Fruit fly (Drosophila melanogaster) whole organism, larva: ENCODE data around the gene CG18788.

Experiments used
- noc ChIP-seq: fragments of 200-800 bp; sonication (Bioruptor generic); optimal IDR thresholded peaks from 3 replicates; lab custom pipeline; 2019; ENCODE audit warnings: missing biosample characterization, mild to moderate bottlenecking, missing genetic modification characterization, moderate library complexity

The CG18788 gene

DNA sequence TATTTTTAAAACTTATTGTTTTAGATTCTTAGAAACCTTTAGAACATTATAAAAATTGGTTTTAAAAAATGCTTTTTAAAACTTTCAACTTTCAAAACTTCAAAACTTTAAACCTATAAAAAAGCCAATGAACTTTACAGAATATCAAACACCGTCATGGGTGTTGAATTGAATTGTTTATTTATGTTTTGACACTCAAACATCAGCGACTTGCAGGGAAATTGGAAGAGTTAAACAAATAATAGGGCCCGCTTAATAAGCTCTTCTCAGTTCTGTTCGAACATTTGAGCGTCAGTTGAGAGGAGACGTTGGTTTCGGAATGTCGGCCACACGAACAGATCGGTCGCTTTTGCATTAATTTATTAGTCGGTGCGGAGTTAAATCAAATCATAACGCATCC lies 15.1 kb downstream of the CG18788 start, which contains the start of gene PLCXD:
PLCXD (plus strand) TSS at position 286 of the 400 bp plus-strand sequence.
- TF ChIP-seq noc (tag; lab: Kevin White, UChicago): no peak

DNA sequence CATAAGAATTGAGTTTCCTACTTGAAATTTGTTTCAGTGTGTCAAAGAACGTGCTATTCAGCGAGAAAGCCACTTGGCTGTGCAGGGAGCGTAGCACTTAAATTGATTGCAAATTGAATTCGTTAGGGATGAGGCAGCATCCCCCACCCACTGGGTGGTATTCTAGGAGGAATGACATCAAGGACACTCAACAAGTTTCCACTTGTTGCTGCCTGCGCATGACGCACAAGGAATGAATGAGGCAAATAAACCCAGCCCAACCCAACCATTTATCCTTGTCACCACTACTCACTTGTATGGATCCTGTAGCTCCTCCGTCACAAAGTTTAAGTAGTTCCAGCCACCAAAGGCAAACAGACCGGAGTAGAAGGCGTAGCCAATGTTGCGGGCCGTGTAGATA lies 19.4 kb downstream of the CG18788 start:
- no peak for TF ChIP-seq noc (tag; lab: Kevin White, UChicago)

DNA sequence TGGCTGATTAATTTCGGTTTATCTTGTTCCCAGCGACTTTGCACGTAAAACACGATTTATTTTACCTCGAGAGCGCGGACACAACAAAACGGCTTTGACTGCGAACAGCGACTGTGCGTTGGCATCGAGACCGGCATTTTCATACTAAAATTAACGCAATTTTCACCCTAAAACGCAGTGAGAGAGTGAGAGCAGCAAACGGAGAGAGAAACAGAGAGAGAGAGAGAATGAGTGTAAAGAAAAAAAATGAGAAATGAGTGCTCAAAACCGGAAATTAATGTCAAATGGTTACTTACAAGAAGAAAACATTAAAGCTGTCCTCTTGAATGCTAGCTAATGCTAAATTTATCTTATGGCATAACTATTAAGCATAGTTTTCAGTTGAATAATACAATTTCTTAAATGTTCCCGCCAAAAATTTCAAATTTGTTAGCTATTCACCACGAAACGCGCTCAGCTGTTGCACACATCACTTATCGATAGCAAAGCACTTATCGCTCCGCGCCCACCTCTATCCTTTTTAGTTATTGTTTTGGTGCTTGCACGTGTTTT lies 21.9 kb downstream of the CG18788 start, which contains the start of the genes JhI-21, RpL7-like and CG34164:
JhI-21 (minus strand) TSS at position 206 of the 552 bp plus-strand sequence.
RpL7-like (plus strand) TSS at position 490 of the 552 bp plus-strand sequence.
CG34164 (plus strand) TSS at position 512 of the 552 bp plus-strand sequence.
- no peak for TF ChIP-seq noc (tag; lab: Kevin White, UChicago)

DNA sequence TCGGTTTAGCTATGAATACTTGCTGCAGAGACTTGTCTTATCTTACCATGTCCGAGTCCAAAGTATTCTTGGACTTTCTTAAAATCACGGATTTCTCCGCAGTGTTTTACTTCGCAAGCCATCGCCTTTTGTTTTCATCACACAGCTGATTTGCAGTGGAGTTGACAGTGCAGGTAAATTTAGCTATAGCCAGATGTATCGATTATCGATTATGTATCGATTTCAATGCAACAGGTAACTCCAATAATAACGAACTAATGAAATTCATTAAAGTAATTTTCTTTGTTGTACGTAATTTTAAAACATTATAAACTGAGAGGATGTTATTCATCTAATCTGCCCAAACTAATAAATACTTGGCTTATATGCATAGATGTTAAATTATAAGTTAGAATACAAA lies 29.0 kb downstream of the CG18788 start, which contains the start of gene Rab3-GAP:
Rab3-GAP (minus strand) TSS at position 150 of the 400 bp plus-strand sequence.
- TF ChIP-seq noc (tag; lab: Kevin White, UChicago): no peak

DNA sequence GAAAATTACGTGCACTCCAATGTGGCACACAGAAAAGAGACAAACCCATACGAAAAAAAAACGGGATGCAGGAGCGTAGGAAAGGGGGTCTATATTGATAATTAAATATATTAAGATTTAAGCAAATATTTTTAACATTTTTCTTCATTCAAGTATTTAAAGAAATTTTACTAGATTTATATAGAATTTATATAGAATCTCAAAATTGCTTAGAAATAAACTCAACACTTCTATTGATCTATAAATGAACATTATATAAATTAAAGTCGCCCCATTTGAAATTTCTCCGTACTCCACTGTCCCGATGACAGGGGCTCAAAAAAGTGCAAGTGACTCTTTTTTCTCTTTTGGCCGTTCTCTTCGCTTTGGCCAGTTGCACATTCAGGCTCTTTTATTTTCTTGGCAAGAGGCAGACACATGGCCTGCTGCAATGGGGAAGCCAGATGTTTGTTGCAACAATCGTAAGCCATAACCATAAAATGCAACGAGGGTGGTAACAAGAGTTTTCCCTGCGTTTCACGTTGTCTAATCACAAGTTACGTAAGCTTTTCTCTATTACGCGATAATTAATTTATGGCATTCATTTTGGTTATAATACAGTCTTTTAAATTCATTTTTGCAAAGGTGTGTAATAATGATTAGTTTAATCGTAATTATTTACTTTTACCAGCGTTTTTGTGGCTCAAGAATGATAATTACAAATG lies 31.8 kb downstream of the CG18788 start:
- no peak for TF ChIP-seq noc (tag; lab: Kevin White, UChicago)

DNA sequence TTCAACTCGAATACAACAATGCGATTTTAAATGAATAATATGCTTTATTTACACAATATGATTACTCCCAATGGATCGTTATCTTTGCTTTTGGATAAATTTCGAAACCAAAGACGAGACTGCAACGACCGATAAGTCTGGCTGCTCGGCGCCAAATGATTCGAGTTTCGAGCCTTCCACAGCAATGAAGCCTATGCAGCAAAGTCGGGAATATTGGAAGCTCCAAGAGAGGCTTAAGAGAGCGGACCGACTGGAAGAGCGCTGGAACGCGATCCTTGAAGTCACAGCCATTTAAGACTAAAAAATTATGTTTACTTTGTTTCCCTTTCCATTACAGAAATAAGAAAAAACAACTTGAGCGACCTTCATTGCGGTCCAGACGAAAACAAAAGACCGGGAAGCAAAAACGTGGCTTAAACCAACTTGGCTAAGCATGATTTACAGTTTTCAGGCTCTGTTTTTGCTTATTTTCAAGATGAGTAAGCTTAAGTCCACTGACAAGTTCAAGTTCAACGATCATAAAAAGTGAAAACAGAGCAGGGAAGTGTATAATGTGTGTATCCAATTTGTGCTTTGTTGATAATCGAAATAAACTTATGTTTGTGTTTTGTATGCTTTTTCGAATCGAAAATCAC lies 32.7 kb downstream of the CG18788 start, which contains the start of gene firl:
firl (minus strand) TSS at position 159 of the 635 bp plus-strand sequence.
- TF ChIP-seq noc (tag; lab: Kevin White, UChicago): no peak

DNA sequence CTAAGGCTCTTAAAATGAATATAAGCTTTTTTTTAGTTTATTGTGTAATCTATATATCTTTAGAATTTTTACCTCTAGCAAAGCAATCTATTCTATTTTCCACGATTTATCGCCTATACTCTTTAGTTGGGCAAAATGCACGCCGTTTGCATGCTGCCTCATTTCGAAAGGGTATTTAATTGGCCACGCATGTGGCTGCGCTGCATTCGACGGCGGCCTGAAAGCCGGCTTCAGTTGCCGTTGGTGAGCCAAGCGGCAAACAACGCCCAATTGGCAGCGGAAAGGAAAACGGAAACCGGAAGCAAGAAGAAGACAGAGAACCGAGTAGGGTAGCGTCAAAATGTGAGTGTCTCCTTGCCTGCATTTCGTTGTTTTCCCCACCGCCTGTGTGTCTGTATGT lies 41.9 kb downstream of the CG18788 start, which contains the start of gene CG14947:
CG14947 (plus strand) TSS at position 251 of the 400 bp plus-strand sequence.
- no peak for TF ChIP-seq noc (tag; lab: Kevin White, UChicago)

DNA sequence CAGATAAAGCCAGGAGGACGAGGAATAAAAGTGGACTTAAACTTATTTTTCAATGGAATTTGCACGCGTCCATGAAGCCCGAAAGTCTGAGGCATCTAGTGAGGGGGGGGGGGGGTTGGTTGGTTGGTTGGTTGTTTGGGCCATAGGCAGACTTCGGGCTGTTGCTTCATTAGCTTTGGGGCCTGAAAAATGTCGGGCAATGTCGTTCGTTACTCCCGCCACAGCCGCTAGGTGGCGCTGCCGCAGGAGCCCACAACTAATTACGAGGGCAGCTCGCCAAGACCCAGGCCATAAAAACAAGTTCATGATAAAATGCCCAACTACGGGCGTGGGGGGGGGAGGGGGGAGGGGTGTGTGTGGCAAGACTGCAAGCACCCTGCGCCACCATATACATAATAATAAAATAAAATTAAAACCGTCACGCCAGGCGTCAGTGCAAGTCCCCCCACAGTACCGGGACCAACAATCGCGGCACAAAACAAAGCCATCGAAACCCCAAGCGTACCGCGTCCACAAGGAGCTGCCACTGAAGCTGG lies 44.2 kb downstream of the CG18788 start:
- TF ChIP-seq noc (tag; lab: Kevin White, UChicago): no peak

DNA sequence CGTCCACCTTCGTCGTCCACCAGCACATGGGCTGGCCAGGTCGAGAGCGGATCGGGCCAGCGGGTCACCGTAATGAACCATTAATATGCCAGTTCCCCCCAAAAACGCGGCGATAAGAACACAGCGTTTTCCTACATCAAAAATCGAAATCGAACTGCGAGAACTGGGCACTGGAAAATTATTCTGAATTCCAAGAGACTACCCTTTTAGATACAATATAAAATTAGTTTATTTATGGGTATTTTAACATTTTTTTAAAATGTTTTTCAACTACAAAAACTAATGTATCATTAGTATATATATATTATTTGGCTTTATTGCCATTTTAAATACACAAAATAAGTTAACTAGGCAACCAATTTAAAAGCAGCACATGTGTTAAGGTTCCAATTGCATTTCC lies 44.7 kb downstream of the CG18788 start:
- TF ChIP-seq noc (tag; lab: Kevin White, UChicago): no peak

DNA sequence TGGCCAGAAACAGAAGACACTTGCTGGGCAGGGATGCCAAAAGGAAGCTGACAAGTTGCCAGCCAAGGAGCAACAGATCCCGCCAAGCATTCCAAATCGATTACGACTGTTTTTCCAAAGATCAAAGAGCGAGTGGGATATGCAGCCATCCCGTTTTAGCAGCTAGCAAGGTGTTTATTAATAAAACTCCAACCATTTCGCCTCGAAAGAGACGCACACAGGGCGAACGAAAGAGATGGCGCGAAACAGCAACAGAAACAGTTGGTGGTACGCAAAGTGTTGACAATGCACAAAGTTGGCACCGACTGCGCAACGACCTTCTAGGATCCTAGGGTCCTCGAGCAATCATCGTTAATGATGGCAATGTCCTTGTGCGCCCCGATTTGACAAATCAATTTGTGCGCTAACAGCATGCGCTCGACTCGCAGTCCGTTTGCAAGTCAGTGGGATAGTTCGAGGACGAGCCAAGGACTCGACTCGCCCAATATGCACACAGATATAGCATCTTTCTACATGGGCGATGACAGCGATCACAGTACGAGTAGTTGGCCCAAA lies 45.9 kb downstream of the CG18788 start:
- no peak for TF ChIP-seq noc (tag; lab: Kevin White, UChicago)

DNA sequence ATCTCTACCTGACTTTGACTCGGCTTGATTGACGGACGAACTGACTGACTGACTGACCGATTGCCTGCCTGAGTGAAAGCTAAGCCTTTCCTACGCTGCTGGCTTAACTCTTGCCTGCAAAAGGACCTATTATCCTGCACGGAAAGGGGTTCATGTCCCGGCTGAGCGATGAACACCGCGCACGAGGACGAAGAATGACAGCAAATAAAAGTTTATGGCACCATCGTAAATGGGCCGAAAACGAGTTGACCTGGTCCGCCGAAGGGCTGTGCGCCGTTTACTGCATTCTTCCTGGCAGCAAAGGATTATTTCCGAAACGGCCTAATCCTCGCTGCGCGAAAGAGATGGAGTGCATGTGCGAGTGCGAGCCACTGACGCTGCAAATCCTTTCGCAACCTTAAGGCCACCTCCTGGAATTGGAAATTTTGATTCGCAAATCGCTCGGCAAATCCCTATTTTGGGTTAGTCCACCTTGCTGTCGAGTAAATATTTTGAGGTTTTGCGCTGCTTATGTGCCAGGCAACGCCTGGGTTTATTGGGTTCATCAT lies 47.2 kb downstream of the CG18788 start:
- no peak for TF ChIP-seq noc (tag; lab: Kevin White, UChicago)

DNA sequence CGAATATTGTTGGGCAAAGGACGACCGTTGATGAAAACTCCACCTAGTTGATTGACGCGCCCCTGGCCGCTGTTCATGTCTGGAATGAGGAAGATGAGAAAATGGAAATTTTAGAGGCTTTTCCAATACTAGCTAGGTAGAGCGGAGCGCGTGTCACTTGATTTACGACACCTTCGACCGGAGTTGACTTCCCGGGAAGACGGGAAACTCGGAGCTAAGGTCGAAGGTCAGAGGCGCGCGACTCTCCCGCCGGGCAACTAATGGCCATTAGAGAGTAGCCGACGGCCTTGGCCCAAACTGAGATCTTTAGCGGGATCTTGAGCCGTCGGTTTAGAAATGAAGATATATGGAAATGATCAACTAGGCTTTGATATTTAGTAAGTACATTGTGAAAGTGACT lies 51.0 kb downstream of the CG18788 start:
- no peak for TF ChIP-seq noc (tag; lab: Kevin White, UChicago)
